Fruit fly (Drosophila melanogaster) whole organism, embryonic: Measurements from ENCODE around the gene klar.

Experiments
- CG14667 ChIP-seq: fragments of 200-800 bp; sonication (Bioruptor generic); IDR thresholded peaks from 2 replicates; pipeline ENCODE4 v1.3.6; 2022; ENCODE audit warnings: missing biosample characterization, missing genetic modification characterization
- CG15696 ChIP-seq: fragments of 200-800 bp; sonication (Bioruptor generic); optimal IDR thresholded peaks from 2 replicates; lab custom pipeline; 2019; ENCODE audit warnings: missing biosample characterization, mild to moderate bottlenecking, missing genetic modification characterization, moderate library complexity
- CG6765 ChIP-seq: fragments of 200-800 bp; sonication (Bioruptor generic); optimal IDR thresholded peaks from 3 replicates; lab custom pipeline; 2017; ENCODE audit warnings: missing biosample characterization, mild to moderate bottlenecking, missing genetic modification characterization
- CG9727 ChIP-seq: fragments of 200-800 bp; sonication (Bioruptor generic); optimal IDR thresholded peaks from 3 replicates; lab custom pipeline; 2017; ENCODE audit warnings: missing biosample characterization, mild to moderate bottlenecking, missing genetic modification characterization
- NfI ChIP-seq: fragments of 200-800 bp; sonication (Bioruptor generic); optimal IDR thresholded peaks from 3 replicates; lab custom pipeline; 2018; ENCODE audit warnings: missing biosample characterization, mild to moderate bottlenecking, missing genetic modification characterization, moderate library complexity
- Pdp1 ChIP-seq, 2 experiments: fragments of 200-800 bp; sonication (Bioruptor generic); optimal IDR thresholded peaks; 3 replicates each; lab custom pipeline; 2016; ENCODE audit warnings: missing biosample characterization in 2 of 2, missing genetic modification characterization in 2 of 2, mild to moderate bottlenecking in 1 of 2, moderate library complexity in 1 of 2
- cad ChIP-seq: fragments of >200 bp; optimal IDR thresholded peaks from 2 replicates; lab custom pipeline; 2017; ENCODE audit warnings: missing biosample characterization, missing genetic modification characterization
- dmrt99B ChIP-seq: fragments of 200-800 bp; sonication (Bioruptor generic); optimal IDR thresholded peaks from 2 replicates; lab custom pipeline; 2018; ENCODE audit warnings: missing biosample characterization, mild to moderate bottlenecking, missing genetic modification characterization, moderate library complexity
- klu ChIP-seq: fragments of 200-800 bp; sonication (Bioruptor generic); IDR thresholded peaks from 2 replicates; pipeline ENCODE4 v1.3.6; 2022; ENCODE audit warnings: missing biosample characterization, missing genetic modification characterization
- pan ChIP-seq, 4 experiments: fragments of >200 bp in 3 of 4; fragments of 200-800 bp in 1 of 4; sonication (Bioruptor generic) in 1 of 4; optimal IDR thresholded peaks in 3 of 4; IDR thresholded peaks in 1 of 4; 2 replicates each; pipeline versions ENCODE4 v1.3.6 to Lab custom; 2017 to 2022; ENCODE audit warnings: missing biosample characterization in 2 of 4, missing genetic modification characterization in 2 of 4, mixed read lengths in 1 of 4
- seq ChIP-seq: fragments of 200-800 bp; sonication (Bioruptor generic); IDR thresholded peaks from 2 replicates; pipeline ENCODE4 v1.3.6; 2022; ENCODE audit warnings: missing biosample characterization, missing genetic modification characterization
- shn ChIP-seq: fragments of 200-800 bp; sonication (Bioruptor generic); optimal IDR thresholded peaks from 3 replicates; lab custom pipeline; 2016; ENCODE audit warnings: missing biosample characterization, missing genetic modification characterization
- tna ChIP-seq: fragments of 200-800 bp; sonication (Bioruptor generic); IDR thresholded peaks from 2 replicates; pipeline ENCODE4 v1.3.6; 2022; ENCODE audit warnings: missing biosample characterization, missing genetic modification characterization; ENCODE audit not compliant: partially characterized antibody

DNA sequence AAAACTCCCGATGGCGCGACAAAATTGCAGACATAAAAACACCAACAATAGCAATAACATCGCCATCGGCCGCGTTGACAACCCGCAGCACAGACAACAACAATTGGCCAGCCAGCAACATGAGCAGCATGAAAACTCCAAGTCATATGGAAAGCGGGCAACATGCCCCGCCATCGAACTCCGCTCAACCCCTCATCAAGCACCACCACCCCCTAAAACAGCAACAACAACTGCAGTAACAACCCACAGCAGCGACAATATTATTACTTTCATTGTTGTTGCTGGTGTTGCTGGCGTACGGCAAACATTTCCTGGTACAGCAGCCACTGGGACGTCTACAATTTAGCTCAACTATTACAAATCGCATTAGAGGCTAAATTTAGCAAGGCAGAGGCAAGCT is 83.0 kb downstream of the klar start:
- TF ChIP-seq CG14667 (GFP tag; lab: Robert Waterston, UW) (no peak), klu (GFP tag; lab: Robert Waterston, UW) (no peak), seq (GFP tag; lab: Robert Waterston, UW) (no peak), dmrt99B (no peak), tna (GFP tag; lab: Robert Waterston, UW) (no peak), cad (GFP tag; lab: Kevin White, UChicago) (no peak), pan (optimal IDR thresholded peaks at IDR 0.05; lab: Kevin White, UChicago) (no peak), pan (GFP tag; optimal IDR thresholded peaks at IDR 0.05 in 1 of 2, IDR thresholded peaks at IDR 0.05 in 1 of 2) (no peak), CG6765 (GFP tag; lab: Kevin White, UChicago) (no peak), CG9727 (GFP tag; lab: Kevin White, UChicago) (no peak), CG15696 (no peak), Pdp1 (GFP tag; optimal IDR thresholded peaks at IDR 0.05; lab: Kevin White, UChicago) (no peak), NfI (GFP tag; lab: Kevin White, UChicago) (no peak), shn (no peak)
